Worm (Caenorhabditis elegans): ENCODE data around the gene K05F6.14.

Gene K05F6.14

DNA sequence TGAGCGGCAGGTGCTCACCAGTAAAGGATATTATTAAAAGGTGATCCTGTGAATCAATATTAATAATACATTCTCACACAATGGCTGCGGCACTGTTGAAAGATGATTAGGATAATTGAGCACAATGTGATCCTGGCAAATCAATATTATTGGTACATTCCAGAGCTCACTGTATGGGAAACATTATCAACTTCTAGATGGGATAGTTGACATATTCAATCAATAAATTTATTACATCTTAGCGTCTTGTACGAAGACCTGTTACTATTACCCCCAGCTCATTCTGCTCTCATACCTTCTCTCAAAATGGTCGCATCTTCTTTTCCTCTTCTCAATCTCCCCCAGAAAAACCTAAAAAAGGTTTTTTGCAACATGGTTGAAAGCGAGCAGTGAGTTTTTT is 6.3 kb downstream of the K05F6.14 start, which contains the start of gene fbxb-49:
Gene fbxb-49 (plus strand): TSS at position 301 of the 400 bp plus-strand sequence.
- no peak for TF ChIP-seq snpc-1.1 (tag; optimal IDR thresholded peaks at IDR 0.05; ENCODE audit: insufficient read depth)
- TF ChIP-seq rec-8 (tag; optimal IDR thresholded peaks at IDR 0.05) = no peak
- TF ChIP-seq xnd-1 (tag; optimal IDR thresholded peaks at IDR 0.05) = no peak

DNA sequence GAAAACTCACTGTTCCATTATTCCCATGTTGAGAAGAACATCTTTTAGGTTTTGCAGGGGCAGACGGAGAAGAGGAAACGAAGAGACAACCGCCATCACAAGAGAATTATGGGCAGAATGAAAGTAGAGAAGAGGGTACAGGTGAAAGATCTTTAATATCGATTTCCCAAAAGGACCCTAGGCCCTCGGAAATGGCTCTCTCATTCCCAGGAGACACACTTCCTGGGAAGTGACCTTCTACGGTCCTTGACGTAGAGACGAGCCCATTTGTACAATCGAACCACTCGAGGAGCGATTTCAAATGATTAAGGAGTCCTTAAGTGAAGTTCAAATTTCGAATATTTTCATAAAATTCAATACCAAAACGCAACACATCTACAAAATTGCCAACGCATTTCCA is 9.1 kb downstream of the K05F6.14 start, which contains the start of gene fbxb-46:
Gene fbxb-46 (minus strand): TSS at position 101 of the 400 bp plus-strand sequence.
- TF ChIP-seq T07F8.4 (tag; optimal IDR thresholded peaks at IDR 0.05) = no peak
- no peak for TF ChIP-seq nfya-2 (GFP tag; IDR thresholded peaks at IDR 0.05)
- TF ChIP-seq Y67H2A.10 (GFP tag; conservative IDR thresholded peaks at IDR 0.05) = no peak
- no peak for TF ChIP-seq C06A6.2 (GFP tag; conservative IDR thresholded peaks at IDR 0.05)
- TF ChIP-seq nfya-1 (tag; optimal IDR thresholded peaks at IDR 0.05; ENCODE audit: borderline replicate concordance, insufficient read depth) = no peak
- no peak for TF ChIP-seq mcd-1 (GFP tag; IDR thresholded peaks at IDR 0.05)
- TF ChIP-seq T26A5.8 (tag; optimal IDR thresholded peaks at IDR 0.05) = no peak
- TF ChIP-seq mes-4 (tag; optimal IDR thresholded peaks at IDR 0.05) = no peak
- TF ChIP-seq hlh-26 (GFP tag; conservative IDR thresholded peaks at IDR 0.05) = no peak
- TF ChIP-seq B0336.3 (GFP tag; IDR thresholded peaks at IDR 0.05) = no peak
- TF ChIP-seq hrde-1 (tag; optimal IDR thresholded peaks at IDR 0.05; ENCODE audit: borderline replicate concordance) = no peak
- TF ChIP-seq F33H1.4 (GFP tag; IDR thresholded peaks at IDR 0.05) = no peak
- no peak for TF ChIP-seq F52B5.7 (tag; optimal IDR thresholded peaks at IDR 0.05)
- TF ChIP-seq ceh-58 (GFP tag; IDR thresholded peaks at IDR 0.05) = no peak
- no peak for TF ChIP-seq madf-10 (tag; optimal IDR thresholded peaks at IDR 0.05)
- no peak for TF ChIP-seq attf-6 (GFP tag; IDR thresholded peaks at IDR 0.05)

DNA sequence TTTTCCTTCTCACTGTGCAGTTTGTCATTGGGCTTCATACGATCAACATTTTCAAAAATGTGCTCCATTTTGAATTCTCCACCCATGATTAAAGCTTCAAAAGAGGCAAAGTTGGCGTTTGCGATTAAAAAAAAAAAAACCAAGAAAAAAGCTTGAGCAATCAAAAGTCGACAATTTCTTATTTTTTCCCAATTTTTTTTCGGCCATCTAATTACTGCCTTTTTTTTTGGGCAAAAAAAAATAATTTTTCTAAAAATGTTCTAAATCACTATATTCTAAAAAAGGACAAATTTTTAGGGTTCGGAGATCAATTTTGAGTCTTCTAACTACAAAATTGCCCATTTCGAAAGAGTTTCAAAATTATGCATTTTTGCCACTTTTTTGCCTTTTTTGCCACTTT is 14.1 kb downstream of the K05F6.14 start, which contains the start of gene K05F6.10:
Gene K05F6.10 (minus strand): TSS at position 101 of the 400 bp plus-strand sequence.
- no peak for TF ChIP-seq F55B11.4 (tag; optimal IDR thresholded peaks at IDR 0.05; ENCODE audit: borderline replicate concordance, insufficient read depth)
- TF ChIP-seq chd-7 (tag; optimal IDR thresholded peaks at IDR 0.05) = no peak
- no peak for TF ChIP-seq ceh-40 (GFP tag; IDR thresholded peaks at IDR 0.05)
- TF ChIP-seq ztf-22 (GFP tag; optimal IDR thresholded peaks at IDR 0.05) = no peak

DNA sequence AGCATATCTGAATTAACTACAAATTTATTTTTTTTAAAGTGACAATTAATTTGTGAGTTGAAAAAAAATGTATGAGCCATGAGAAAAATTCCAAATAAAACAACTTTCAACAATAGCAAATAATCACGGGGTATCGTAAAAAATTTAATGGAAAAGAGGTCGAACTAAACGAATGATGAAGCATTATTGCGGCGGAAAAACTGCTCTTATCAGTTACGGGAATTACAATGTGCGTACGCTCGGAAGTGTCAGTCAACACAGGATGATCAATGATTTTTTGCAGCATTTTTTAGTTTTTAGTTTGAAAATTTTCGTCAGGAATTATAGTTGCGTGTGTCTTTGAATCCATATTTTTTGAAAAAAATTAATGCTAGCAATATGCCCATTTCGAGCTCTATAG is 14.8 kb downstream of the K05F6.14 start:
- no peak for TF ChIP-seq him-1 (tag; optimal IDR thresholded peaks at IDR 0.05)
- TF ChIP-seq Y95B8A.8 (GFP tag; IDR thresholded peaks at IDR 0.05) = no peak
- no peak for TF ChIP-seq ceh-100 (GFP tag; IDR thresholded peaks at IDR 0.05)
- TF ChIP-seq dox-1 (GFP tag; IDR thresholded peaks at IDR 0.05) = peak; percentile 38; the same call in 1 of the 2 replicates
- TF ChIP-seq Y53G8AR.9 (GFP tag; conservative IDR thresholded peaks at IDR 0.05) = no peak
- no peak for TF ChIP-seq mcd-1 (GFP tag; IDR thresholded peaks at IDR 0.05)
- no peak for TF ChIP-seq ceh-79 (tag; optimal IDR thresholded peaks at IDR 0.05)
- peak; percentile 72 for TF ChIP-seq nhr-80 (tag; optimal IDR thresholded peaks at IDR 0.05)
- TF ChIP-seq nfya-1 (tag; optimal IDR thresholded peaks at IDR 0.05; ENCODE audit: borderline replicate concordance, insufficient read depth) = no peak

DNA sequence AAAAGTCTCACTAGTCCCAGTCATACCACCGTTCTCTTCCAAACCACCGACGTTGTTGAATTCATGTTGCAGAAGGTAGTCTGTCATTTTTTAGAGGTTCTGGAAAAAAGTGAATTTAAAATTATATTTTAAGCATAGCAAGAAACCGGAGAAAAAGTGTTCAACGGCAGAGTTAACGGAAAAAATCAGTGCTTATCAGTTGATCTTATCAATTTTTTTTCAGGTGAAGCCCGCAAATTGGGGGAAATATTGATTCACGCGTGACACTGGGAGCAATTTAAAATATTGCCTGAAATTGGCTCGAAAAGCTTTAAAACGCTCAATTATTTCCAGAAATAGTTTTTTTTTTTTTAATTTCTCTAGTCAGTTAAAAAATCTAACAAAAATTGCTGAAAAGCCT is 17.9 kb downstream of the K05F6.14 start, which contains the start of gene math-38:
Gene math-38 (minus strand): TSS at position 101 of the 400 bp plus-strand sequence.
- TF ChIP-seq C17E4.6 (GFP tag; IDR thresholded peaks at IDR 0.05) (no peak), attf-5 (GFP tag; optimal IDR thresholded peaks at IDR 0.05) (no peak), cebp-1 (GFP tag; IDR thresholded peaks at IDR 0.05) (no peak), cebp-1 (tag; optimal IDR thresholded peaks at IDR 0.05) (no peak), nhr-80 (tag; optimal IDR thresholded peaks at IDR 0.05) (peak; percentile 22), lsy-27 (tag; optimal IDR thresholded peaks at IDR 0.05; ENCODE audit: borderline replicate concordance, insufficient read depth) (no peak), die-1 (tag; optimal IDR thresholded peaks at IDR 0.05) (no peak), attf-6 (GFP tag; IDR thresholded peaks at IDR 0.05) (no peak), ztf-18 (tag; optimal IDR thresholded peaks at IDR 0.05) (no peak)

All from whole organism, young adult.